Worm (Caenorhabditis elegans): ENCODE results near the gene F31B12.4.

F31B12.4 gene

DNA sequence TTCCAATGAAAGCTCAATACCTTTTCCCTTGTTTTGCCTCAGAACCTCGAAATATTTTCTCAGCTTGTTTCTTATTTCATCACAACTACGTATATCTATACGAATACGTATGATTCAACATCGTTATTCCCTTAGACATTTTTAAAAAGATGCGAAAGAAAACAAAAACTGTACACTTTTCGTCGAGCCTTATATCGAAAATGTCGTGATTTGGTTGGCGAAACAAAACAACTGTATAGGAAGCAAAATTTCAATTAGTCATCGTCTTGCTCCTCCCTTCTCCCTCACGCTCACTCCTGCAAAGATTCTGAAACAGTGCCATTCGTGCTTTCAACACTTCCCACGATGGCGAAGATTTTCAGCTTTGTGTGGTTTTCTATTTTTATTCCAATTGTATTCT is 17.3 kb upstream of the F31B12.4 start, which contains the start of gene ttr-14:
Gene ttr-14 (plus strand): TSS at position 301 of the 400 bp plus-strand sequence.
- TF ChIP-seq tab-1 (GFP tag; IDR thresholded peaks at IDR 0.05) (no peak), ztf-23 (GFP tag; IDR thresholded peaks at IDR 0.05) (no peak), med-1 (GFP tag; optimal IDR thresholded peaks at IDR 0.05; ENCODE audit: insufficient read depth) (no peak), T22C8.4 (GFP tag; IDR thresholded peaks at IDR 0.05) (no peak), flt-1 (GFP tag; IDR thresholded peaks at IDR 0.05) (no peak), cog-1 (tag; optimal IDR thresholded peaks at IDR 0.05) (no peak), ref-1 (GFP tag; conservative IDR thresholded peaks at IDR 0.05) (no peak), ztf-29 (GFP tag; IDR thresholded peaks at IDR 0.05) (no peak), klf-2 (GFP tag; conservative IDR thresholded peaks at IDR 0.05) (no peak)

- TF ChIP-seq med-1 (GFP tag; optimal IDR thresholded peaks at IDR 0.05; ENCODE audit: insufficient read depth) (no peak), tab-1 (GFP tag; IDR thresholded peaks at IDR 0.05) (no peak), cog-1 (tag; optimal IDR thresholded peaks at IDR 0.05) (no peak), flt-1 (GFP tag; IDR thresholded peaks at IDR 0.05) (no peak)
Measured at ce11 chrX:10792435-10792834, 12.1 kb upstream of the F31B12.4 start, which contains the start of gene vap-2. TSS of gene vap-2 (minus strand) at chrX:10792535.

DNA sequence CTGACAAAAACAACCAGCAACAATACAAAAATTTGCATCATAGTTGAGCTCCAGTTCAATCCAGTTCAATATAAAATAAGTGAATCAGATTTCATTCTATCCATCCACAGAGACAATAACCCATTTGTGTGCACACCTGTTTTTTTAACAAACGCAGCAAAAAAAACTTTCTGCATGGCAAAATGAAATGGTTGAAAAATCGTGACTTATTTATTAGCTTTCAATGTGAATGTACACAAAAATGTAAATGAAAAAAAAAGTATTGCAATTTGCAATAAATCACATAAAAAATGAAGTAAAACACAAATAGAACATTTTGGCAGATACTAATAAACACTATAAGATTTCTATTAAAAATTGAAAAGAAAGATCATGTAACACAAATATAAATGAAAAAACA is 9.9 kb upstream of the F31B12.4 start, which contains the start of gene T05A10.6:
Gene T05A10.6 (minus strand): TSS at position 101 of the 400 bp plus-strand sequence.
- TF ChIP-seq tab-1 (GFP tag; IDR thresholded peaks at IDR 0.05) (no peak), cog-1 (tag; optimal IDR thresholded peaks at IDR 0.05) (no peak), ztf-23 (GFP tag; IDR thresholded peaks at IDR 0.05) (no peak), ref-1 (GFP tag; conservative IDR thresholded peaks at IDR 0.05) (no peak), med-1 (GFP tag; optimal IDR thresholded peaks at IDR 0.05; ENCODE audit: insufficient read depth) (no peak), ztf-29 (GFP tag; IDR thresholded peaks at IDR 0.05) (no peak), klf-2 (GFP tag; conservative IDR thresholded peaks at IDR 0.05) (no peak), T22C8.4 (GFP tag; IDR thresholded peaks at IDR 0.05) (no peak), flt-1 (GFP tag; IDR thresholded peaks at IDR 0.05) (no peak)

ce11 chrX:10820511-10820910 is 16.0 kb downstream of the F31B12.4 start, which contains the start of gene F31B12.3:
TSS of gene F31B12.3 (minus strand) at chrX:10820611.
- TF ChIP-seq tab-1 (GFP tag; IDR thresholded peaks at IDR 0.05) = no peak
- no peak for TF ChIP-seq T22C8.4 (GFP tag; IDR thresholded peaks at IDR 0.05)
- TF ChIP-seq cog-1 (tag; optimal IDR thresholded peaks at IDR 0.05) = no peak
- TF ChIP-seq ref-1 (GFP tag; conservative IDR thresholded peaks at IDR 0.05) = no peak
- TF ChIP-seq med-1 (GFP tag; optimal IDR thresholded peaks at IDR 0.05; ENCODE audit: insufficient read depth) = no peak
- no peak for TF ChIP-seq ztf-29 (GFP tag; IDR thresholded peaks at IDR 0.05)
- TF ChIP-seq ztf-23 (GFP tag; IDR thresholded peaks at IDR 0.05) = no peak
- no peak for TF ChIP-seq klf-2 (GFP tag; conservative IDR thresholded peaks at IDR 0.05)
- TF ChIP-seq flt-1 (GFP tag; IDR thresholded peaks at IDR 0.05) = no peak

ce11 chrX:10821160-10821559 is 16.6 kb downstream of the F31B12.4 start:
- peak; percentile 86 for TF ChIP-seq ztf-23 (GFP tag; IDR thresholded peaks at IDR 0.05)
- TF ChIP-seq ztf-29 (GFP tag; IDR thresholded peaks at IDR 0.05) = peak; percentile 70
- peak; percentile 69 for TF ChIP-seq ref-1 (GFP tag; conservative IDR thresholded peaks at IDR 0.05)
- TF ChIP-seq T22C8.4 (GFP tag; IDR thresholded peaks at IDR 0.05) = peak; percentile 72; the same call in 1 of the 2 replicates
- peak; percentile 11 for TF ChIP-seq cog-1 (tag; optimal IDR thresholded peaks at IDR 0.05)
- TF ChIP-seq klf-2 (GFP tag; conservative IDR thresholded peaks at IDR 0.05) = peak; percentile 58; the same call in 1 of the 2 replicates
- peak; percentile 12 for TF ChIP-seq med-1 (GFP tag; optimal IDR thresholded peaks at IDR 0.05; ENCODE audit: insufficient read depth)
- peak; percentile 85 for TF ChIP-seq flt-1 (GFP tag; IDR thresholded peaks at IDR 0.05)
- TF ChIP-seq tab-1 (GFP tag; IDR thresholded peaks at IDR 0.05) = no peak; the same call in 1 of the 2 replicates

DNA sequence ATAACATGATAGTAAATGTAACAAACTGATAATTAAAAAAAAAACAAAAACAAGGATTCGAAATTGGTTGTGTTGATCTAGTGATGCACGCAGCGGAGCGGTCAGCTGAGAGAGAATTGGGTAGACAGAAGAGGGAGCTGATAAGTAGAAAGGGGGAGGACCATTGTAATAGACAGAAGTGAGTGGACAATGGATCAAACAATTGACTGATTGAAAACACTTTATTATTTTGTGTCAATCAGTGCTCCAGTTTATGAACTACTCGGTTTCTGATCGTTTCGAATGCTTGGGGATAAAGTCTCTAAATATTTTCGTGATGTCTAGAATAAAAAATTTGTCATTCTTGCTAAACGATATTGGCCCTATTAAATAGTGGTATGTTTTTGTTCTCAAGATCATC is 30.0 kb downstream of the F31B12.4 start:
- no peak for TF ChIP-seq ztf-29 (GFP tag; IDR thresholded peaks at IDR 0.05)
- no peak for TF ChIP-seq ztf-23 (GFP tag; IDR thresholded peaks at IDR 0.05)
- TF ChIP-seq med-1 (GFP tag; optimal IDR thresholded peaks at IDR 0.05; ENCODE audit: insufficient read depth) = no peak
- TF ChIP-seq cog-1 (tag; optimal IDR thresholded peaks at IDR 0.05) = no peak
- TF ChIP-seq flt-1 (GFP tag; IDR thresholded peaks at IDR 0.05) = no peak
- TF ChIP-seq ref-1 (GFP tag; conservative IDR thresholded peaks at IDR 0.05) = no peak
- TF ChIP-seq klf-2 (GFP tag; conservative IDR thresholded peaks at IDR 0.05) = no peak
- no peak for TF ChIP-seq T22C8.4 (GFP tag; IDR thresholded peaks at IDR 0.05)
- no peak for TF ChIP-seq tab-1 (GFP tag; IDR thresholded peaks at IDR 0.05)

DNA sequence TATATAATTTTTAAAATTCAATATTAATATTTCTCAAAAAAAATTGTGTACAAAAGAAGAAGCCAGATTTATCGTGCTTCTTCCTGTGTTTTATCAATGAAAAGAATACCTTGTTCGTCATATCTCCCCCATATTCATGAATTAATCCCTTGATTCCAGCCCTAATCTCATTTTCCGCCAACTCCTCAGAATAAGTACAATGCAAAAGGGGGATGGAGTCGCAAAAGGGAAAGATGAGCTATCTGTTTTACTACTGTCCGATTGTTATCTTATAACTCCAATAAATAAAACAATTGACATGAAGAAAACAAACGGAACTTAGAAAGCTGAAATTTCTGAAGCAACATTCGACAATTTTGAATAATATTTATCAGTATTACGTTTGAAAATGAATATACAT is 33.1 kb downstream of the F31B12.4 start:
- TF ChIP-seq ref-1 (GFP tag; conservative IDR thresholded peaks at IDR 0.05) (no peak), T22C8.4 (GFP tag; IDR thresholded peaks at IDR 0.05) (no peak), ztf-23 (GFP tag; IDR thresholded peaks at IDR 0.05) (no peak), flt-1 (GFP tag; IDR thresholded peaks at IDR 0.05) (no peak), cog-1 (tag; optimal IDR thresholded peaks at IDR 0.05) (no peak), tab-1 (GFP tag; IDR thresholded peaks at IDR 0.05) (no peak), med-1 (GFP tag; optimal IDR thresholded peaks at IDR 0.05; ENCODE audit: insufficient read depth) (no peak), klf-2 (GFP tag; conservative IDR thresholded peaks at IDR 0.05) (no peak), ztf-29 (GFP tag; IDR thresholded peaks at IDR 0.05) (no peak)

- no peak for TF ChIP-seq klf-2 (GFP tag; conservative IDR thresholded peaks at IDR 0.05)
- no peak for TF ChIP-seq T22C8.4 (GFP tag; IDR thresholded peaks at IDR 0.05)
- TF ChIP-seq ref-1 (GFP tag; conservative IDR thresholded peaks at IDR 0.05) = no peak
- no peak for TF ChIP-seq ztf-29 (GFP tag; IDR thresholded peaks at IDR 0.05)
- TF ChIP-seq tab-1 (GFP tag; IDR thresholded peaks at IDR 0.05) = no peak
- TF ChIP-seq med-1 (GFP tag; optimal IDR thresholded peaks at IDR 0.05; ENCODE audit: insufficient read depth) = no peak
- TF ChIP-seq ztf-23 (GFP tag; IDR thresholded peaks at IDR 0.05) = no peak
- no peak for TF ChIP-seq cog-1 (tag; optimal IDR thresholded peaks at IDR 0.05)
- no peak for TF ChIP-seq flt-1 (GFP tag; IDR thresholded peaks at IDR 0.05)
Measured at ce11 chrX:10838550-10838949, 34.0 kb downstream of the F31B12.4 start, which contains the start of gene plc-1. TSS of gene plc-1 (minus strand) at chrX:10838650.

ce11 chrX:10844137-10844536 is 39.6 kb downstream of the F31B12.4 start:
- no peak for TF ChIP-seq klf-2 (GFP tag; conservative IDR thresholded peaks at IDR 0.05)
- TF ChIP-seq ztf-23 (GFP tag; IDR thresholded peaks at IDR 0.05) = no peak
- TF ChIP-seq flt-1 (GFP tag; IDR thresholded peaks at IDR 0.05) = no peak
- no peak for TF ChIP-seq ref-1 (GFP tag; conservative IDR thresholded peaks at IDR 0.05)
- TF ChIP-seq T22C8.4 (GFP tag; IDR thresholded peaks at IDR 0.05) = no peak
- no peak for TF ChIP-seq tab-1 (GFP tag; IDR thresholded peaks at IDR 0.05)
- no peak for TF ChIP-seq med-1 (GFP tag; optimal IDR thresholded peaks at IDR 0.05; ENCODE audit: insufficient read depth)
- TF ChIP-seq cog-1 (tag; optimal IDR thresholded peaks at IDR 0.05) = no peak
- TF ChIP-seq ztf-29 (GFP tag; IDR thresholded peaks at IDR 0.05) = no peak

Data from whole organism, midembryonic.